Fruit fly (Drosophila melanogaster): Measurements from ENCODE around the gene Zir.

DNA sequence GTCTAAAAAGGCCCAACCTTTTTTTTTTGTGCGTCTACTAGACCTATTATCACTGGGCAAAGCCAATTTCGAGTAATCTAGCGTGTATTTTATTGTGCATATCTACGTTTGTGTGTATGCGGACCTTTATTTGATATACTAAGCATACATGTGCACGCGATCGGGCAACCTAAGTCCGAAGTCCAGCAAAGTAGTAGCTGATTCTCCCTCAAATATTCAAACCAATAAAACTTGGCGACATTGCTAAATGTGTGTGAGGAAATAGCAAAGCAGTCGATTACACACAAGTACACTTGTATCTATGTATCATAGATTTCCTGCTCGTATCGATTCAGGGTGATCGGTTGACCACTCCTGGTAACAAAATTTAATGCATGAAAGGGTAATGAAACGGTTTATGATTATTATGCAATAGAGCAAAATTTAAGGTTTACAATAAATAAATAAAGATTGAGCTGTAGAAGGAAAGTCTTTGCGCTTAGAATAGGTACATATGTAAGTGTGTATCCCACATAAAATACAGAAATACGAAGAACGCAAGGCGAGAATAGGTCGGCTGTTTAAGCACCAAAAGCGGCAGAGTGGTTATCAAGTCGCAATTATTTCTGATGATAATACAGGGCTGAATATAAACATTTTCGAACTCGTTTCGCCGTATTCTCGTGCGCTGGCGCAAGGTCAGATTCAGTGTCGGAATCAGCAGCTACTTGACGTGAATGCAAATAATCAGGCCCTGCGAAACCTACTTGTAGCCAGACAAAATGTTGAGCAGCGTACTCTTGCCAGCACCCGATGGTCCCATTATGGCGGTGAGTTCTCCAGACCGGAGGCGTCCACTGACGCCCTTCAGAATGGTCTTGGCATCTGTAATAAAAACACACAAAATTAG is 31.1 kb downstream of the Zir start:
- TF ChIP-seq CTCF (optimal IDR thresholded peaks at IDR 0.05) (no peak), CG8478 (optimal IDR thresholded peaks at IDR 0.05) (no peak)
